Fruit fly (Drosophila melanogaster): ENCODE data around the gene Mur89F.
A peak's percentile ranks its signal among the peaks of the same experiment; 100 is the strongest.

The Mur89F gene

DNA sequence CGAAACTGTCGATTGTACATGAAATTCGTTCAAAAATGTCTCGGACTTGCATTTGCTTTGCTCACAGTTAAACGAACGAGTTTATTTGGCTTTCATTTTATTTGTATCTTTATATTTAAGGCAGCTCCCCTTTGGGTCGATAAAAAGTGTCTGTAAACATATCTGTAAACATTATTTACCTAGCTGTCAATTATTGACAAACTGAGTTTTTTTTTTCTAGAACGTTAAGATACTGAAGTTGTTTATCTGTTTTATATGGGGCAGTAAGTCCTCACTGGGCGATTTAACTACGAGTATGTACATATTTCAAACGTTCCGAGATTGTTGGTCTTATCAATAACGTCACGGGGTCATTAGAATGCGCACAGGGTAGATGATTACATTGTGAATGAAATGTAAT lies 86.3 kb downstream of the Mur89F start (continued):
- TF ChIP-seq CG13424 (tag; optimal IDR thresholded peaks at IDR 0.05) (peak; percentile 22), gsb (GFP tag; IDR thresholded peaks at IDR 0.05) (no peak), CG15601 (tag; optimal IDR thresholded peaks at IDR 0.05) (peak; percentile 62), CG13296 (GFP tag; optimal IDR thresholded peaks at IDR 0.05) (peak; percentile 49), CG4707 (GFP tag; optimal IDR thresholded peaks at IDR 0.05) (peak; percentile 38), pzg (GFP tag; optimal IDR thresholded peaks at IDR 0.05) (no peak), CG2712 (tag; optimal IDR thresholded peaks at IDR 0.05) (peak; percentile 40), sob (GFP tag; IDR thresholded peaks at IDR 0.05) (no peak), CG6854 (GFP tag; optimal IDR thresholded peaks at IDR 0.05) (peak; percentile 31), CG2678 (tag; optimal IDR thresholded peaks at IDR 0.05) (peak; percentile 64), sd (tag; optimal IDR thresholded peaks at IDR 0.05) (peak; percentile 32), exex (tag; optimal IDR thresholded peaks at IDR 0.05) (peak; percentile 48), CG9437 (GFP tag; optimal IDR thresholded peaks at IDR 0.05) (no peak), CG2875 (GFP tag; optimal IDR thresholded peaks at IDR 0.05) (peak; percentile 37), CG1233 (GFP tag; optimal IDR thresholded peaks at IDR 0.05) (peak; percentile 20), pho (GFP tag; optimal IDR thresholded peaks at IDR 0.05) (no peak), CG12769 (tag; optimal IDR thresholded peaks at IDR 0.05) (no peak), salm (tag; optimal IDR thresholded peaks at IDR 0.05) (peak; percentile 56), BEAF-32 (GFP tag; optimal IDR thresholded peaks at IDR 0.05) (no peak), CG6254 (GFP tag; optimal IDR thresholded peaks at IDR 0.05) (peak; percentile 30), pfk (GFP tag; optimal IDR thresholded peaks at IDR 0.05) (peak; percentile 35), abd-A (tag; optimal IDR thresholded peaks at IDR 0.05) (no peak), CG6765 (GFP tag; optimal IDR thresholded peaks at IDR 0.05) (peak; percentile 27), CG7271 (tag; optimal IDR thresholded peaks at IDR 0.05) (no peak), CG9215 (GFP tag; IDR thresholded peaks at IDR 0.05) (no peak), CG10431 (GFP tag; optimal IDR thresholded peaks at IDR 0.05) (peak; percentile 32), CG12219 (GFP tag; optimal IDR thresholded peaks at IDR 0.05) (peak; percentile 37), CG18599 (GFP tag; optimal IDR thresholded peaks at IDR 0.05) (peak; percentile 10), az2 (GFP tag; optimal IDR thresholded peaks at IDR 0.05) (no peak), CG4328 (GFP tag; optimal IDR thresholded peaks at IDR 0.05) (peak; percentile 31), CG15011 (GFP tag; optimal IDR thresholded peaks at IDR 0.05) (peak; percentile 34), kni (GFP tag; optimal IDR thresholded peaks at IDR 0.05) (peak; percentile 62), da (GFP tag; optimal IDR thresholded peaks at IDR 0.05) (no peak), Sox100B (GFP tag; optimal IDR thresholded peaks at IDR 0.05) (peak; percentile 37), CG6813 (GFP tag; optimal IDR thresholded peaks at IDR 0.05) (peak; percentile 63), sens (GFP tag) (peak; percentile 70), CG8359 (GFP tag; optimal IDR thresholded peaks at IDR 0.05; ENCODE audit: borderline replicate concordance) (no peak), odd (GFP tag; optimal IDR thresholded peaks at IDR 0.05) (peak; percentile 57), Asciz (GFP tag; optimal IDR thresholded peaks at IDR 0.05) (peak; percentile 50), lbe (GFP tag; optimal IDR thresholded peaks at IDR 0.05) (peak; percentile 45), gt (GFP tag; IDR thresholded peaks at IDR 0.05) (no peak), sisA (GFP tag; IDR thresholded peaks at IDR 0.05) (no peak), CG11723 (GFP tag; optimal IDR thresholded peaks at IDR 0.05) (peak; percentile 25), PHDP (tag; optimal IDR thresholded peaks at IDR 0.05) (peak; percentile 67), CG1529 (GFP tag; optimal IDR thresholded peaks at IDR 0.05) (peak; percentile 35), CG9727 (GFP tag; optimal IDR thresholded peaks at IDR 0.05) (peak; percentile 21), pros (GFP tag; optimal IDR thresholded peaks at IDR 0.05) (peak; percentile 10), Mrtf (GFP tag; IDR thresholded peaks at IDR 0.05) (no peak), CG34376 (GFP tag; optimal IDR thresholded peaks at IDR 0.05) (peak; percentile 43)
